Worm (Caenorhabditis elegans): ENCODE results near the gene T28C6.5.

DNA sequence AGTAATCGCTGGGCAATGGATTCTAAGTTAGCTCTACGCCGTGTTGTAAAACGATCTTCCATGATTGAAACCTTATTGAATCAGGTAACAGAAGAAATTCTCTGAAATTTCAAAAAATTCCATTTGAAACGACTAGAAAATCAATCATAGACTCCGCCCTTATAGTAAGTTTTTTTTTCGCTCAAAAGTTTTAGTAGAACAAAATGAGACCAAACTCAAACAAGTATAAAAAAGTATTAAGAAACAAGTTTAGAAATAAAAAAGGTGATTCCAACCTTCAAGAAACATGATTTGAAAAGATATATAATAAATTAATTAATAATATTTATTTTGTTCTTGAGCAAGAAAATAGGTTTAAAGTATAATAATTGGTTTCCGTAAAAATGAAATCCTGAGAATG, 43.2 kb upstream of the T28C6.5 start, which contains the start of gene C33D9.6:
- TF ChIP-seq hlh-17 (GFP tag; optimal IDR thresholded peaks at IDR 0.05; ENCODE audit: borderline replicate concordance) (no peak), pqm-1 (tag; optimal IDR thresholded peaks at IDR 0.05) (no peak), mep-1 (tag; optimal IDR thresholded peaks at IDR 0.05) (no peak), nhr-76 (tag; optimal IDR thresholded peaks at IDR 0.05) (no peak), alr-1 (tag; optimal IDR thresholded peaks at IDR 0.05; ENCODE audit: borderline replicate concordance) (no peak), nhr-237 (tag; optimal IDR thresholded peaks at IDR 0.05) (no peak), jun-1 (tag; optimal IDR thresholded peaks at IDR 0.05) (no peak), fkh-4 (tag; optimal IDR thresholded peaks at IDR 0.05; ENCODE audit: borderline replicate concordance) (no peak), ama-1 (optimal IDR thresholded peaks at IDR 0.05) (no peak)
